Worm (Caenorhabditis elegans): ENCODE results near the gene inx-9.

inx-9 gene

DNA sequence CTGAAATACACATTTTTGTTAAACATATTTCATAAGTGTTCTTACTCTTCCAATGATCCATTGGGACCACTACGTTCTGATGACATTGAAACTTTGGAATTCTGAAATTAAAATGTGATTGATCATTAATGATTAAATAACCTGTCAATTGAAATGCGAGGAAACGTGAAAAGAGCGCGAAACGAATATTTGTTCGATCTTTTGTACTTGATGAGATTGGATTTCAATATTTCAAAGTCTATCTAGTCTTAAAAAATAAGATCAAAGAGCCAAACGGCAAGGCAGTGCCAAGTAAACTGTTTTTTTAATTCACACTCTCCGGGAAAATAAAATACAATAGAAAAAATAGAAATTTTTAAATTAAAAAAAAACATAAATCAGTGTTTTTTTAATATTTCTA, 5.8 kb downstream of the inx-9 start, which contains the start of gene ZK792.4:
Gene ZK792.4, minus strand, starts transcription at position 101 of the 400 bp plus-strand sequence.
- no peak for TF ChIP-seq sma-3 (GFP tag; optimal IDR thresholded peaks at IDR 0.05)
- no peak for TF ChIP-seq lin-39 (tag; optimal IDR thresholded peaks at IDR 0.05)
- TF ChIP-seq egl-27 (tag; optimal IDR thresholded peaks at IDR 0.05), result no peak
- no peak for TF ChIP-seq elt-1 (tag; optimal IDR thresholded peaks at IDR 0.05)
- TF ChIP-seq nhr-21 (tag; optimal IDR thresholded peaks at IDR 0.05), result no peak
- no peak for TF ChIP-seq nhr-23 (tag; optimal IDR thresholded peaks at IDR 0.05)
- TF ChIP-seq skn-1 (tag; optimal IDR thresholded peaks at IDR 0.05), result no peak
- TF ChIP-seq ceh-16 (tag; optimal IDR thresholded peaks at IDR 0.05), result no peak
- TF ChIP-seq R02D3.7 (tag; optimal IDR thresholded peaks at IDR 0.05), result no peak
- TF ChIP-seq sem-4 (tag; optimal IDR thresholded peaks at IDR 0.05), result no peak
- TF ChIP-seq F13H6.1 (tag; optimal IDR thresholded peaks at IDR 0.05), result no peak
- no peak for TF ChIP-seq ztf-4 (tag; optimal IDR thresholded peaks at IDR 0.05)
- TF ChIP-seq nhr-25 (tag; optimal IDR thresholded peaks at IDR 0.05), result no peak

ce11 chrIV:11688018-11688417, 11.9 kb downstream of the inx-9 start, which contains the start of gene ZK792.5:
Gene ZK792.5 (minus strand): TSS chrIV:11688118.
- no peak for TF ChIP-seq skn-1 (tag; optimal IDR thresholded peaks at IDR 0.05)
- TF ChIP-seq alr-1 (tag; optimal IDR thresholded peaks at IDR 0.05), result no peak
- no peak for TF ChIP-seq ama-1 (optimal IDR thresholded peaks at IDR 0.05)
- TF ChIP-seq ceh-16 (tag; optimal IDR thresholded peaks at IDR 0.05), result no peak
- no peak for TF ChIP-seq mbf-1 (tag; optimal IDR thresholded peaks at IDR 0.05)
- TF ChIP-seq lsy-2 (tag; optimal IDR thresholded peaks at IDR 0.05), result no peak
- TF ChIP-seq ztf-1 (GFP tag; conservative IDR thresholded peaks at IDR 0.05), result no peak
- TF ChIP-seq nhr-11 (tag; optimal IDR thresholded peaks at IDR 0.05), result no peak
- no peak for TF ChIP-seq nhr-21 (tag; optimal IDR thresholded peaks at IDR 0.05)
- TF ChIP-seq sma-3 (GFP tag; optimal IDR thresholded peaks at IDR 0.05), result no peak
- no peak for TF ChIP-seq nhr-129 (tag; optimal IDR thresholded peaks at IDR 0.05)
- TF ChIP-seq nhr-23 (tag; optimal IDR thresholded peaks at IDR 0.05), result no peak

ce11 chrIV:11690988-11691387, 14.8 kb downstream of the inx-9 start, which contains the start of gene let-60:
Gene let-60 (minus strand): TSS chrIV:11691088.
- TF ChIP-seq snpc-4 (tag; optimal IDR thresholded peaks at IDR 0.05), result no peak
- TF ChIP-seq nhr-21 (tag; optimal IDR thresholded peaks at IDR 0.05), result no peak

ce11 chrIV:11691524-11691923, 15.4 kb downstream of the inx-9 start:
- TF ChIP-seq sem-4 (tag; optimal IDR thresholded peaks at IDR 0.05), result no peak
- no peak for TF ChIP-seq mbf-1 (tag; optimal IDR thresholded peaks at IDR 0.05)
- no peak for TF ChIP-seq blmp-1 (tag; optimal IDR thresholded peaks at IDR 0.05; ENCODE audit: insufficient read depth)
- TF ChIP-seq fos-1 (tag; optimal IDR thresholded peaks at IDR 0.05), result no peak
- no peak for TF ChIP-seq ama-1 (optimal IDR thresholded peaks at IDR 0.05)
- TF ChIP-seq R02D3.7 (tag; optimal IDR thresholded peaks at IDR 0.05), result no peak
- TF ChIP-seq lin-11 (tag; optimal IDR thresholded peaks at IDR 0.05), result no peak
- TF ChIP-seq sma-3 (GFP tag; optimal IDR thresholded peaks at IDR 0.05), result no peak
- TF ChIP-seq peb-1 (tag; optimal IDR thresholded peaks at IDR 0.05), result no peak
- no peak for TF ChIP-seq skn-1 (tag; optimal IDR thresholded peaks at IDR 0.05)
- TF ChIP-seq F13H6.1 (tag; optimal IDR thresholded peaks at IDR 0.05), result no peak
- TF ChIP-seq zag-1 (tag; optimal IDR thresholded peaks at IDR 0.05), result no peak

- no peak for TF ChIP-seq unc-62 (GFP tag; optimal IDR thresholded peaks at IDR 0.05)
- peak; percentile 85 for TF ChIP-seq crh-2 (tag; optimal IDR thresholded peaks at IDR 0.05)
- TF ChIP-seq nhr-237 (tag; optimal IDR thresholded peaks at IDR 0.05), result no peak
- peak; percentile 51 for TF ChIP-seq sem-4 (tag; optimal IDR thresholded peaks at IDR 0.05)
- TF ChIP-seq sma-9 (GFP tag; optimal IDR thresholded peaks at IDR 0.05), result peak; percentile 66
- no peak for TF ChIP-seq sma-9 (tag; optimal IDR thresholded peaks at IDR 0.05)
- peak; percentile 25 for TF ChIP-seq snpc-4 (tag; optimal IDR thresholded peaks at IDR 0.05)
- TF ChIP-seq Y55F3AM.14 (GFP tag; optimal IDR thresholded peaks at IDR 0.05), result peak; percentile 85
- TF ChIP-seq elt-3 (tag; optimal IDR thresholded peaks at IDR 0.05), result no peak
- no peak for TF ChIP-seq nhr-77 (tag; optimal IDR thresholded peaks at IDR 0.05)
- TF ChIP-seq gmeb-1 (tag; optimal IDR thresholded peaks at IDR 0.05), result peak; percentile 71
- TF ChIP-seq F13H6.1 (tag; optimal IDR thresholded peaks at IDR 0.05), result peak; percentile 90
- no peak for TF ChIP-seq peb-1 (tag; optimal IDR thresholded peaks at IDR 0.05)
- TF ChIP-seq skn-1 (tag; optimal IDR thresholded peaks at IDR 0.05), result no peak
- TF ChIP-seq nhr-25 (tag; optimal IDR thresholded peaks at IDR 0.05), result peak; percentile 77
- TF ChIP-seq nhr-6 (tag; optimal IDR thresholded peaks at IDR 0.05), result peak; percentile 15
- no peak for TF ChIP-seq R02D3.7 (tag; optimal IDR thresholded peaks at IDR 0.05)
- no peak for TF ChIP-seq nhr-11 (tag; optimal IDR thresholded peaks at IDR 0.05)
- no peak for TF ChIP-seq ztf-1 (GFP tag; conservative IDR thresholded peaks at IDR 0.05)
- TF ChIP-seq fos-1 (tag; optimal IDR thresholded peaks at IDR 0.05), result peak; percentile 87
- no peak for TF ChIP-seq ztf-11 (tag; optimal IDR thresholded peaks at IDR 0.05)
- no peak for TF ChIP-seq mbf-1 (tag; optimal IDR thresholded peaks at IDR 0.05)
- TF ChIP-seq sma-3 (GFP tag; optimal IDR thresholded peaks at IDR 0.05), result peak; percentile 80
- TF ChIP-seq dmd-4 (tag; optimal IDR thresholded peaks at IDR 0.05), result no peak
- peak; percentile 41 to 73 for TF ChIP-seq lsy-2 (tag; optimal IDR thresholded peaks at IDR 0.05)
- no peak for TF ChIP-seq ZK546.5 (tag; optimal IDR thresholded peaks at IDR 0.05)
- TF ChIP-seq unc-39 (tag; optimal IDR thresholded peaks at IDR 0.05), result no peak
- no peak for TF ChIP-seq nhr-10 (tag; optimal IDR thresholded peaks at IDR 0.05)
- peak in 1 of 2 experiments; percentile 69 for TF ChIP-seq mdl-1 (tag; optimal IDR thresholded peaks at IDR 0.05)
- TF ChIP-seq mab-5 (tag; optimal IDR thresholded peaks at IDR 0.05), result peak; percentile 31
- TF ChIP-seq lin-39 (tag; optimal IDR thresholded peaks at IDR 0.05), result no peak
Observed at ce11 chrIV:11692071-11692673, 16.0 kb downstream of the inx-9 start.

Data from whole organism, L2 larva.